Fruit fly (Drosophila melanogaster) whole organism, pupa: Measurements from ENCODE around the gene CG10598.

ENCODE experiments used
- CG10348 ChIP-seq: fragments of 200-800 bp; sonication (Bioruptor generic); IDR thresholded peaks from 2 replicates; pipeline ENCODE4 v1.3.6; 2022; ENCODE audit warnings: missing biosample characterization, missing genetic modification characterization
- CG13204 ChIP-seq: fragments of 200-800 bp; sonication (Bioruptor generic); optimal IDR thresholded peaks from 2 replicates; lab custom pipeline; 2018; ENCODE audit warnings: missing biosample characterization, mild to moderate bottlenecking, missing genetic modification characterization, moderate library complexity
- CG14655 ChIP-seq: fragments of 200-800 bp; sonication (Bioruptor generic); optimal IDR thresholded peaks from 3 replicates; lab custom pipeline; 2017; ENCODE audit warnings: mild to moderate bottlenecking, missing biosample characterization, missing genetic modification reagents, missing genetic modification characterization
- CG15710 ChIP-seq: fragments of 200-800 bp; sonication (Bioruptor generic); optimal IDR thresholded peaks from 2 replicates; lab custom pipeline; 2018; ENCODE audit warnings: missing biosample characterization, mild to moderate bottlenecking, missing genetic modification characterization, moderate library complexity
- CG17806 ChIP-seq: fragments of 200-800 bp; sonication (Bioruptor generic); optimal IDR thresholded peaks from 2 replicates; lab custom pipeline; 2018; ENCODE audit warnings: missing biosample characterization, mild to moderate bottlenecking, missing genetic modification characterization, moderate library complexity
- CG34367 ChIP-seq: fragments of 200-800 bp; sonication (Bioruptor generic); optimal IDR thresholded peaks from 2 replicates; lab custom pipeline; 2018; ENCODE audit warnings: missing biosample characterization, mild to moderate bottlenecking, missing genetic modification characterization
- CG4496 ChIP-seq: fragments of 200-800 bp; sonication (Bioruptor generic); IDR thresholded peaks from 3 replicates; pipeline ENCODE4 v1.3.6; 2022; ENCODE audit warnings: missing biosample characterization, missing genetic modification characterization
- CG8159 ChIP-seq: fragments of 200-800 bp; sonication (Bioruptor generic); optimal IDR thresholded peaks from 3 replicates; lab custom pipeline; 2018; ENCODE audit warnings: missing biosample characterization, mild to moderate bottlenecking, missing genetic modification characterization, moderate library complexity
- Pif1A ChIP-seq: fragments of 200-800 bp; sonication (Bioruptor generic); optimal IDR thresholded peaks from 3 replicates; lab custom pipeline; 2016; ENCODE audit warnings: missing biosample characterization, missing genetic modification characterization

DNA sequence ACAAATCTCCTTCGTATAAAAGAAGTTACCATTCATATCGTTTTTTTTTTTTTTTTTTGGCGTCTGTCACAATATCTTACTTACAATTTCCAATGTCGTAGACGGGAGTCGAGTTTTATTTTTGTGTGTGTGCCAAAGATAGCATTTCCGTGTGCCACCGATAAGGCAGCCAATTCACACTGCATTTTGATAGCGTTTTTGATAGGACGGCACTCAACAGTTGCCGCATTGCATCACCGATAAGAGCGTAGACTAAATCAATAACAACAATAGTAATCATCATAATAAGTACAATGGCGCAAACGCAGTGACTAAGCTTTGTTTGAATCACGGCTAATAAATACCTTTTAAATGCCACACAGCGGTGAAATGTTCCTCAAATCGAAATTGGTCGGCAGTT lies 40.2 kb downstream of the CG10598 start:
- TF ChIP-seq CG17806 (tag; lab: Kevin White, UChicago) (no peak), CG4496 (GFP tag; lab: Robert Waterston, UW) (no peak), CG15710 (tag; lab: Kevin White, UChicago) (no peak), CG14655 (GFP tag; lab: Kevin White, UChicago) (no peak), CG34367 (tag; lab: Kevin White, UChicago) (no peak), Pif1A (GFP tag; lab: Kevin White, UChicago) (no peak), CG13204 (GFP tag; lab: Kevin White, UChicago) (no peak), CG10348 (GFP tag; lab: Robert Waterston, UW) (no peak), CG8159 (no peak)
